Fruit fly (Drosophila melanogaster) whole organism, embryonic: ENCODE measurements around the gene loqs.

Experiments
- Abd-B ChIP-seq: fragments of 200-800 bp; sonication (Bioruptor generic); optimal IDR thresholded peaks from 2 replicates; lab custom pipeline; 2018; ENCODE audit warnings: missing biosample characterization, mild to moderate bottlenecking, missing genetic modification characterization, moderate library complexity
- Adf1 ChIP-seq: fragments of 200-800 bp; sonication (Bioruptor generic); IDR thresholded peaks from 2 replicates; pipeline ENCODE4 v1.3.6; 2022; ENCODE audit warnings: missing biosample characterization, missing genetic modification characterization
- Aef1 ChIP-seq: fragments of 200-800 bp; sonication (Bioruptor generic); IDR thresholded peaks from 3 replicates; pipeline ENCODE4 v1.3.6; 2022; ENCODE audit warnings: missing biosample characterization, missing genetic modification characterization
- B-H2 ChIP-seq: fragments of 200-800 bp; sonication (Bioruptor generic); optimal IDR thresholded peaks from 2 replicates; lab custom pipeline; 2018; ENCODE audit warnings: missing biosample characterization, mild to moderate bottlenecking, missing genetic modification characterization
- Bdp1 ChIP-seq: fragments of 200-800 bp; sonication (Bioruptor generic); optimal IDR thresholded peaks from 3 replicates; lab custom pipeline; 2016; ENCODE audit warnings: missing biosample characterization, missing genetic modification characterization
- CG11696 ChIP-seq: fragments of 200-800 bp; sonication (Bioruptor generic); IDR thresholded peaks from 2 replicates; pipeline ENCODE4 v1.3.6; 2022; ENCODE audit warnings: missing biosample characterization, missing genetic modification characterization
- CG14667 ChIP-seq: fragments of 200-800 bp; sonication (Bioruptor generic); IDR thresholded peaks from 2 replicates; pipeline ENCODE4 v1.3.6; 2022; ENCODE audit warnings: missing biosample characterization, missing genetic modification characterization
- CG17361 ChIP-seq: fragments of 200-800 bp; sonication (Bioruptor generic); IDR thresholded peaks from 3 replicates; pipeline ENCODE4 v1.3.6; 2022; ENCODE audit warnings: missing biosample characterization, missing genetic modification characterization
- CG17912 ChIP-seq: fragments of 200-800 bp; sonication (Bioruptor generic); optimal IDR thresholded peaks from 2 replicates; lab custom pipeline; 2018; ENCODE audit warnings: missing biosample characterization, mild to moderate bottlenecking, missing genetic modification characterization
- CG18764 ChIP-seq: fragments of 200-800 bp; sonication (Bioruptor generic); optimal IDR thresholded peaks from 3 replicates; lab custom pipeline; 2016; ENCODE audit warnings: missing biosample characterization, missing genetic modification characterization
- CG2202 ChIP-seq: fragments of 200-800 bp; sonication (Bioruptor generic); optimal IDR thresholded peaks from 2 replicates; lab custom pipeline; 2018; ENCODE audit warnings: missing biosample characterization, mild to moderate bottlenecking, missing genetic modification characterization
- CG3726 ChIP-seq: fragments of 200-800 bp; sonication (Bioruptor generic); IDR thresholded peaks from 3 replicates; pipeline ENCODE4, ENCODE4 v1.3.6; 2022; ENCODE audit warnings: missing biosample characterization, missing genetic modification characterization
- CG8281 ChIP-seq: fragments of 200-800 bp; sonication (Bioruptor generic); optimal IDR thresholded peaks from 2 replicates; lab custom pipeline; 2018; ENCODE audit warnings: missing biosample characterization, mild to moderate bottlenecking, missing genetic modification characterization, moderate library complexity
- CTCF ChIP-seq: fragments of 200-800 bp; sonication (Bioruptor generic); optimal IDR thresholded peaks from 2 replicates; lab custom pipeline; 2017; ENCODE audit warnings: missing biosample characterization, mild to moderate bottlenecking, missing genetic modification characterization, moderate library complexity
- Camta ChIP-seq: fragments of 200-800 bp; sonication (Bioruptor generic); optimal IDR thresholded peaks from 2 replicates; lab custom pipeline; 2016; ENCODE audit warnings: missing biosample characterization, missing genetic modification characterization
- CoRest ChIP-seq: fragments of 200-800 bp; sonication (Bioruptor generic); optimal IDR thresholded peaks from 3 replicates; lab custom pipeline; 2018; ENCODE audit warnings: missing biosample characterization, mild to moderate bottlenecking, missing genetic modification characterization, moderate library complexity
- Fer1 ChIP-seq: fragments of 200-800 bp; sonication (Bioruptor generic); optimal IDR thresholded peaks from 2 replicates; lab custom pipeline; 2017; ENCODE audit warnings: missing biosample characterization, mild to moderate bottlenecking, missing genetic modification characterization
- H15 ChIP-seq: fragments of 200-800 bp; sonication (Bioruptor generic); IDR thresholded peaks from 3 replicates; pipeline ENCODE4 v1.3.6; 2022; ENCODE audit warnings: missing biosample characterization, missing genetic modification characterization
- HLH3B ChIP-seq: fragments of 200-800 bp; sonication (Bioruptor generic); IDR thresholded peaks from 2 replicates; pipeline ENCODE4 v1.3.6; 2022; ENCODE audit warnings: missing biosample characterization, missing genetic modification characterization
- Hr3 ChIP-seq: fragments of 200-800 bp; sonication (Bioruptor generic); optimal IDR thresholded peaks from 3 replicates; lab custom pipeline; 2016; ENCODE audit warnings: missing biosample characterization, missing genetic modification characterization
- Jarid2 ChIP-seq: fragments of 200-800 bp; sonication (Bioruptor generic); optimal IDR thresholded peaks from 3 replicates; lab custom pipeline; 2017; ENCODE audit warnings: mild to moderate bottlenecking, missing biosample characterization, missing genetic modification reagents, missing genetic modification characterization
- MESR4 ChIP-seq: fragments of 200-800 bp; sonication (Bioruptor generic); optimal IDR thresholded peaks from 2 replicates; lab custom pipeline; 2018; ENCODE audit warnings: missing biosample characterization, mild to moderate bottlenecking, missing genetic modification characterization, moderate library complexity
- MTF-1 ChIP-seq: fragments of 200-800 bp; sonication (Bioruptor generic); optimal IDR thresholded peaks from 2 replicates; lab custom pipeline; 2018; ENCODE audit warnings: missing biosample characterization, mild to moderate bottlenecking, missing genetic modification characterization, borderline replicate concordance
- Neu2 ChIP-seq: fragments of 200-800 bp; sonication (Bioruptor generic); optimal IDR thresholded peaks from 3 replicates; lab custom pipeline; 2016; ENCODE audit warnings: missing biosample characterization, missing genetic modification characterization, borderline replicate concordance
- Ravus ChIP-seq: fragments of 200-800 bp; sonication (Bioruptor generic); IDR thresholded peaks from 2 replicates; pipeline ENCODE4 v1.3.6; 2022; ENCODE audit warnings: missing biosample characterization, missing genetic modification characterization
- Sox100B ChIP-seq: fragments of 200-800 bp; sonication (Bioruptor generic); optimal IDR thresholded peaks from 3 replicates; lab custom pipeline; 2018; ENCODE audit warnings: missing biosample characterization, mild to moderate bottlenecking, missing genetic modification characterization
- TFAM ChIP-seq: fragments of 200-800 bp; sonication (Bioruptor generic); optimal IDR thresholded peaks from 2 replicates; lab custom pipeline; 2017; ENCODE audit warnings: missing biosample characterization, missing genetic modification characterization, inconsistent platforms
- YL-1 ChIP-seq: fragments of 200-800 bp; sonication (Bioruptor generic); optimal IDR thresholded peaks from 3 replicates; lab custom pipeline; 2017; ENCODE audit warnings: missing biosample characterization, mild to moderate bottlenecking, missing genetic modification characterization
- bbx ChIP-seq: fragments of 200-800 bp; sonication (Bioruptor generic); IDR thresholded peaks from 2 replicates; pipeline ENCODE4 v1.3.6; 2022; ENCODE audit warnings: missing biosample characterization, missing genetic modification characterization; ENCODE audit not compliant: partially characterized antibody
- bcd ChIP-seq: fragments of 200-800 bp; sonication (Bioruptor generic); optimal IDR thresholded peaks from 2 replicates; lab custom pipeline; 2017; ENCODE audit warnings: missing biosample characterization, mild to moderate bottlenecking, missing genetic modification characterization
- chinmo ChIP-seq: fragments of 200-800 bp; sonication (Bioruptor generic); IDR thresholded peaks from 4 replicates; pipeline ENCODE4 v1.3.6; 2022; ENCODE audit warnings: missing biosample characterization, missing genetic modification characterization; ENCODE audit not compliant: partially characterized antibody
- chn ChIP-seq: fragments of 200-800 bp; sonication (Bioruptor generic); optimal IDR thresholded peaks from 2 replicates; lab custom pipeline; 2016; ENCODE audit warnings: missing biosample characterization, missing genetic modification characterization
- corto ChIP-seq: fragments of 200-800 bp; sonication (Bioruptor generic); optimal IDR thresholded peaks from 2 replicates; lab custom pipeline; 2016; ENCODE audit warnings: missing biosample characterization, mild to moderate bottlenecking, missing genetic modification characterization, moderate library complexity
- da ChIP-seq: fragments of 200-800 bp; sonication (Bioruptor generic); optimal IDR thresholded peaks from 2 replicates; lab custom pipeline; 2016; ENCODE audit warnings: missing biosample characterization, missing genetic modification characterization
- dysf ChIP-seq: fragments of 200-800 bp; sonication (Bioruptor generic); IDR thresholded peaks from 3 replicates; pipeline ENCODE4 v1.3.6; 2022; ENCODE audit warnings: missing biosample characterization, missing genetic modification characterization
- eyg ChIP-seq: fragments of 200-800 bp; sonication (Bioruptor generic); optimal IDR thresholded peaks from 3 replicates; lab custom pipeline; 2016; ENCODE audit warnings: missing biosample characterization, missing genetic modification characterization
- fd64A ChIP-seq: fragments of 200-800 bp; sonication (Bioruptor generic); optimal IDR thresholded peaks from 3 replicates; lab custom pipeline; 2018; ENCODE audit warnings: missing biosample characterization, mild to moderate bottlenecking, missing genetic modification characterization
- fd96Cb ChIP-seq: fragments of 200-800 bp; sonication (Bioruptor generic); optimal IDR thresholded peaks from 2 replicates; lab custom pipeline; 2018; ENCODE audit warnings: missing biosample characterization, mild to moderate bottlenecking, missing genetic modification characterization, moderate library complexity
- grau ChIP-seq: fragments of 200-800 bp; optimal IDR thresholded peaks from 3 replicates; lab custom pipeline; 2019; ENCODE audit warnings: missing biosample characterization, mild to moderate bottlenecking, missing genetic modification characterization, moderate library complexity
- kay ChIP-seq: fragments of 200-800 bp; sonication (Bioruptor generic); optimal IDR thresholded peaks from 2 replicates; lab custom pipeline; 2016; ENCODE audit warnings: missing biosample characterization, missing genetic modification characterization
- ken ChIP-seq: fragments of 200-800 bp; sonication (Bioruptor generic); IDR thresholded peaks from 3 replicates; pipeline ENCODE4 v1.3.6; 2022; ENCODE audit warnings: missing biosample characterization, missing genetic modification characterization
- lov ChIP-seq, 2 experiments: fragments of 200-800 bp in 1 of 2; fragments of >200 bp in 1 of 2; sonication (Bioruptor generic) in 1 of 2; IDR thresholded peaks in 1 of 2; optimal IDR thresholded peaks in 1 of 2; 2 replicates in 1 of 2; 3 replicates in 1 of 2; pipeline versions ENCODE4 v1.3.6 to Lab custom; 2017 to 2022; ENCODE audit warnings: missing biosample characterization in 1 of 2, missing genetic modification characterization in 1 of 2
- nau ChIP-seq: fragments of 200-800 bp; sonication (Bioruptor generic); optimal IDR thresholded peaks from 3 replicates; lab custom pipeline; 2017; ENCODE audit warnings: missing biosample characterization, mild to moderate bottlenecking, missing genetic modification characterization, missing genetic modification reagents
- pita ChIP-seq: fragments of 200-800 bp; sonication (Bioruptor generic); optimal IDR thresholded peaks from 2 replicates; lab custom pipeline; 2017; ENCODE audit warnings: missing biosample characterization, mild to moderate bottlenecking, missing genetic modification characterization
- sisA ChIP-seq: fragments of 200-800 bp; sonication (Bioruptor generic); IDR thresholded peaks from 2 replicates; pipeline ENCODE4 v1.3.6; 2022; ENCODE audit warnings: missing biosample characterization, missing genetic modification characterization
- so ChIP-seq: fragments of 200-800 bp; sonication (Bioruptor generic); IDR thresholded peaks from 3 replicates; pipeline ENCODE4 v1.3.6; 2022; ENCODE audit warnings: missing biosample characterization, missing genetic modification characterization
- tgo ChIP-seq: fragments of 200-800 bp; sonication (Bioruptor generic); IDR thresholded peaks from 3 replicates; pipeline ENCODE4 v1.3.6; 2022; ENCODE audit warnings: missing biosample characterization, missing genetic modification characterization
- tna ChIP-seq: fragments of 200-800 bp; sonication (Bioruptor generic); IDR thresholded peaks from 2 replicates; pipeline ENCODE4 v1.3.6; 2022; ENCODE audit warnings: missing biosample characterization, missing genetic modification characterization; ENCODE audit not compliant: partially characterized antibody
- unpg ChIP-seq: fragments of 200-800 bp; sonication (Bioruptor generic); optimal IDR thresholded peaks from 3 replicates; lab custom pipeline; 2018; ENCODE audit warnings: missing biosample characterization, mild to moderate bottlenecking, missing genetic modification characterization, moderate library complexity
- vfl ChIP-seq: fragments of 200-800 bp; sonication (Bioruptor generic); optimal IDR thresholded peaks from 2 replicates; lab custom pipeline; 2016; ENCODE audit warnings: missing biosample characterization, missing genetic modification characterization

loqs gene

DNA sequence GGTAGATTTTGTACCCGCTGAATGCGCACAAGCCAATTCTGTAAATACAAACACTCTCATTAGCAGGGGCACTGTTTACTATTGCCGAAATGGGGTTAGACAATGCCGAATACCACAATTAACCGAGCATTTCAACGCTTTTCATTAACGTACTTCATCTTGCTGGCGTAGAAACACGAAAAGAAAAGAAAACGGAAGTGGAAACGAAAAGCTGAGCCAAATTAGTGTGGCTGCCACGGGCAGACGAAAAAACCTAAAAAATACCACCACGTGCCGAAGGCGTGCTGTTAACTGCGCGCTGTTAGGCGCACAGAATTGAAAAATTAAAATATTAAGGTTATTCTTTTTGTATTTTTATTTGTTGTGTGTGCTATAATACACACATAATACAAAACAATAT, 12.5 kb downstream of the loqs start, which contains the start of gene RpL24 (continued):
- TF ChIP-seq Sox100B: peak; percentile 88
- TF ChIP-seq ken (GFP tag; lab: Robert Waterston, UW): peak; percentile 90
- peak; percentile 78 for TF ChIP-seq tgo (GFP tag; lab: Robert Waterston, UW)
- no peak for TF ChIP-seq Neu2 (GFP tag; lab: Kevin White, UChicago)
- peak; percentile 81 for TF ChIP-seq grau (tag; lab: Kevin White, UChicago)
- peak; percentile 93 for TF ChIP-seq fd64A (GFP tag; lab: Kevin White, UChicago)
- peak; percentile 97 for TF ChIP-seq B-H2 (GFP tag; lab: Kevin White, UChicago)
- peak; percentile 54; the same call in 2 of the 3 replicates for TF ChIP-seq Aef1
- TF ChIP-seq CG8281 (tag; lab: Kevin White, UChicago): peak; percentile 66
- peak; percentile 80 for TF ChIP-seq Jarid2
- TF ChIP-seq Ravus: peak; percentile 40; the same call in 1 of the 2 replicates
- TF ChIP-seq CG17361 (GFP tag; lab: Robert Waterston, UW): peak; percentile 83
- TF ChIP-seq CoRest: peak; percentile 73
- no peak for TF ChIP-seq tna (GFP tag; lab: Robert Waterston, UW)
- peak; percentile 89 for TF ChIP-seq CG2202 (tag; lab: Kevin White, UChicago)
- peak; percentile 50 for TF ChIP-seq fd96Cb (tag; lab: Kevin White, UChicago)
- peak; percentile 97 for TF ChIP-seq Fer1
- peak; percentile 78 for TF ChIP-seq HLH3B (GFP tag; lab: Robert Waterston, UW)
- TF ChIP-seq CG3726 (GFP tag; lab: Robert Waterston, UW): peak; percentile 75; the same call in 2 of the 3 replicates
- TF ChIP-seq sisA (GFP tag; lab: Robert Waterston, UW): no peak; the same call in 1 of the 2 replicates
- TF ChIP-seq nau (GFP tag; lab: Kevin White, UChicago): no peak
- TF ChIP-seq bbx (GFP tag; lab: Robert Waterston, UW): peak; percentile 29; the same call in 1 of the 2 replicates
- peak; percentile 37 for TF ChIP-seq kay (GFP tag; lab: Kevin White, UChicago)
- TF ChIP-seq Hr3 (GFP tag; lab: Kevin White, UChicago): peak; percentile 68
- peak; percentile 93 for TF ChIP-seq Camta (GFP tag; lab: Kevin White, UChicago)
- TF ChIP-seq CG11696 (GFP tag; lab: Robert Waterston, UW): peak; percentile 77
- peak; percentile 87 for TF ChIP-seq H15 (GFP tag; lab: Robert Waterston, UW)
- no peak for TF ChIP-seq chinmo (GFP tag; lab: Robert Waterston, UW)
- peak; percentile 84 for TF ChIP-seq chn (GFP tag; lab: Kevin White, UChicago)
- TF ChIP-seq CG18764 (GFP tag; lab: Kevin White, UChicago): peak; percentile 89
- TF ChIP-seq CTCF (GFP tag; lab: Kevin White, UChicago): peak; percentile 65
- TF ChIP-seq vfl: peak; percentile 78
- TF ChIP-seq CG17912 (GFP tag; lab: Kevin White, UChicago): peak; percentile 97
- peak; percentile 97 for TF ChIP-seq MTF-1 (GFP tag; lab: Kevin White, UChicago)
- peak; percentile 24; the same call in 1 of the 2 replicates for TF ChIP-seq CG14667 (GFP tag; lab: Robert Waterston, UW)
- peak; percentile 88 for TF ChIP-seq eyg (GFP tag; lab: Kevin White, UChicago)
- TF ChIP-seq da (GFP tag; lab: Kevin White, UChicago): peak; percentile 80
- peak; percentile 63 for TF ChIP-seq Adf1
- peak; percentile 90 for TF ChIP-seq unpg (GFP tag; lab: Kevin White, UChicago)
- TF ChIP-seq Bdp1: peak; percentile 83
- TF ChIP-seq bcd (GFP tag; lab: Kevin White, UChicago): peak; percentile 95
- TF ChIP-seq dysf (GFP tag; lab: Robert Waterston, UW): peak; percentile 82
- TF ChIP-seq lov (optimal IDR thresholded peaks at IDR 0.05; lab: Kevin White, UChicago): no peak
- peak; percentile 98 for TF ChIP-seq lov (GFP tag; IDR thresholded peaks at IDR 0.05; lab: Robert Waterston, UW)
- peak; percentile 86 for TF ChIP-seq TFAM (GFP tag; lab: Kevin White, UChicago)
- peak; percentile 99 for TF ChIP-seq YL-1
- TF ChIP-seq corto (GFP tag; lab: Kevin White, UChicago): no peak
- TF ChIP-seq Abd-B (GFP tag; lab: Kevin White, UChicago): no peak
- peak; percentile 100 for TF ChIP-seq MESR4
- TF ChIP-seq pita (GFP tag; lab: Kevin White, UChicago): no peak
- TF ChIP-seq so (GFP tag; lab: Robert Waterston, UW): peak; percentile 92; the same call in 2 of the 3 replicates
